Worm (Caenorhabditis elegans) whole organism, L1 larva: ENCODE measurements around the gene ttc-4.

Source experiments
- C34B4.2 ChIP-seq: sonication (generic microtip); optimal IDR thresholded peaks from 2 replicates; lab custom pipeline; 2017; ENCODE audit warnings: mild to moderate bottlenecking, missing genetic modification characterization, missing compliant biosample characterization
- F16B12.6 ChIP-seq: fragments of 150-350 bp; optimal IDR thresholded peaks from 2 replicates; lab custom pipeline; 2014; ENCODE audit warnings: missing biosample characterization, missing genetic modification characterization
- alr-1 ChIP-seq: fragments of 200-800 bp; sonication (Bioruptor generic); optimal IDR thresholded peaks from 2 replicates; lab custom pipeline; 2018; ENCODE audit warnings: borderline replicate concordance, mild to moderate bottlenecking, missing genetic modification characterization, missing compliant biosample characterization
- blmp-1 ChIP-seq: fragments of 150-350 bp; optimal IDR thresholded peaks from 2 replicates; lab custom pipeline; 2014; ENCODE audit warnings: missing biosample characterization, missing genetic modification characterization
- ceh-8 ChIP-seq: fragments of 200-800 bp; sonication (Bioruptor generic); optimal IDR thresholded peaks from 2 replicates; lab custom pipeline; 2018; ENCODE audit warnings: mild to moderate bottlenecking, missing genetic modification characterization, moderate library complexity, missing compliant biosample characterization
- ceh-82 ChIP-seq, 3 experiments: fragments of 150-350 bp in 1 of 3; sonication (generic microtip) in 2 of 3; optimal IDR thresholded peaks; 2 replicates each; lab custom pipeline; 2014 to 2017; ENCODE audit warnings: missing biosample characterization in 3 of 3, missing genetic modification characterization in 3 of 3
- ceh-88 ChIP-seq: fragments of 200-800 bp; sonication (Bioruptor generic); IDR thresholded peaks from 2 replicates; pipeline ENCODE4 v1.3.6; 2022; ENCODE audit warnings: missing genetic modification characterization, missing compliant biosample characterization
- dpl-1 ChIP-seq, 3 experiments: fragments of 150-350 bp in 2 of 3; sonication (generic microtip) in 1 of 3; optimal IDR thresholded peaks; 2 replicates each; lab custom pipeline; 2014 to 2017; ENCODE audit warnings: missing biosample characterization in 3 of 3, missing genetic modification characterization in 3 of 3, missing genetic modification reagents in 3 of 3
- efl-1 ChIP-seq, 4 experiments: fragments of 150-350 bp; optimal IDR thresholded peaks in 3 of 4; peaks in 1 of 4; 1 replicate in 1 of 4; 2 replicates in 3 of 4; lab custom pipeline; 2014; ENCODE audit warnings: missing biosample characterization in 2 of 4, missing genetic modification characterization in 2 of 4, missing genetic modification reagents in 2 of 4
- elt-2 ChIP-seq: sonication (generic microtip); optimal IDR thresholded peaks from 2 replicates; lab custom pipeline; 2016; ENCODE audit warnings: missing genetic modification characterization, mild to moderate bottlenecking, inconsistent platforms, missing compliant biosample characterization, missing genetic modification reagents
- elt-3 ChIP-seq, 6 experiments: fragments of 150-350 bp in 1 of 6; sonication (generic microtip); optimal IDR thresholded peaks; 2 replicates each; lab custom pipeline; 2017 to 2018; ENCODE audit warnings: missing biosample characterization in 6 of 6, missing genetic modification characterization in 6 of 6, inconsistent platforms in 1 of 6
- fkh-10 ChIP-seq: sonication (generic microtip); optimal IDR thresholded peaks from 2 replicates; lab custom pipeline; 2017; ENCODE audit warnings: missing biosample characterization, missing genetic modification reagents, missing genetic modification characterization
- fkh-8 ChIP-seq: sonication (generic microtip); optimal IDR thresholded peaks from 2 replicates; lab custom pipeline; 2016; ENCODE audit warnings: mild to moderate bottlenecking, missing genetic modification characterization, missing compliant biosample characterization
- grh-1 ChIP-seq: fragments of 200-800 bp; sonication (Bioruptor generic); IDR thresholded peaks from 2 replicates; pipeline ENCODE4 v1.3.6; 2022; ENCODE audit warnings: missing genetic modification reagents, missing genetic modification characterization, missing compliant biosample characterization
- jun-1 ChIP-seq: fragments of 150-350 bp; optimal IDR thresholded peaks from 2 replicates; lab custom pipeline; 2014; ENCODE audit warnings: missing biosample characterization, missing genetic modification reagents, missing genetic modification characterization
- lin-15B ChIP-seq: fragments of 150-350 bp; sonication (generic microtip); optimal IDR thresholded peaks from 3 replicates; lab custom pipeline; 2014; ENCODE audit warnings: missing biosample characterization, missing genetic modification characterization
- lin-35 ChIP-seq, 2 experiments: fragments of 150-350 bp; optimal IDR thresholded peaks; 2 replicates each; lab custom pipeline; 2014; ENCODE audit warnings: missing biosample characterization in 2 of 2, missing genetic modification characterization in 2 of 2, missing genetic modification reagents in 2 of 2
- lir-3 ChIP-seq: sonication (generic microtip); optimal IDR thresholded peaks from 2 replicates; lab custom pipeline; 2016; ENCODE audit warnings: mild to moderate bottlenecking, missing genetic modification characterization, moderate library complexity, missing compliant biosample characterization; ENCODE audit not compliant: poor library complexity
- mab-9 ChIP-seq: fragments of 200-800 bp; sonication (Bioruptor generic); IDR thresholded peaks from 2 replicates; pipeline ENCODE4 v1.3.6; 2022; ENCODE audit warnings: missing genetic modification reagents, missing genetic modification characterization, missing compliant biosample characterization
- mef-2 ChIP-seq: fragments of 150-350 bp; optimal IDR thresholded peaks from 2 replicates; lab custom pipeline; 2014; ENCODE audit warnings: missing biosample characterization, missing genetic modification characterization
- nhr-11 ChIP-seq: fragments of 150-350 bp; optimal IDR thresholded peaks from 2 replicates; lab custom pipeline; 2014; ENCODE audit warnings: missing biosample characterization, missing genetic modification characterization
- nhr-12 ChIP-seq: sonication (generic microtip); optimal IDR thresholded peaks from 2 replicates; lab custom pipeline; 2017; ENCODE audit warnings: missing biosample characterization, missing genetic modification characterization
- nhr-19 ChIP-seq: fragments of 200-800 bp; sonication (Bioruptor generic); conservative IDR thresholded peaks from 2 replicates; pipeline ENCODE4 v1.3.6; 2022; ENCODE audit warnings: missing genetic modification characterization, missing compliant biosample characterization
- nhr-20 ChIP-seq: sonication (generic microtip); optimal IDR thresholded peaks from 2 replicates; lab custom pipeline; 2016; ENCODE audit warnings: mild to moderate bottlenecking, missing genetic modification characterization, missing compliant biosample characterization
- nhr-237 ChIP-seq: fragments of 150-350 bp; optimal IDR thresholded peaks from 2 replicates; lab custom pipeline; 2014; ENCODE audit warnings: missing biosample characterization, missing genetic modification characterization
- nhr-71 ChIP-seq: sonication (generic microtip); optimal IDR thresholded peaks from 2 replicates; lab custom pipeline; 2016; ENCODE audit warnings: mild to moderate bottlenecking, missing genetic modification characterization, moderate library complexity, missing compliant biosample characterization
- nhr-77 ChIP-seq: fragments of 150-350 bp; optimal IDR thresholded peaks from 2 replicates; lab custom pipeline; 2014; ENCODE audit warnings: missing biosample characterization, missing genetic modification characterization
- nhr-85 ChIP-seq: sonication (generic microtip); peaks from one replicate; lab custom pipeline; 2016; ENCODE audit warnings: missing genetic modification characterization, inconsistent platforms, missing compliant biosample characterization
- nhr-90 ChIP-seq: sonication (generic microtip); optimal IDR thresholded peaks from 2 replicates; lab custom pipeline; 2016; ENCODE audit warnings: mild to moderate bottlenecking, missing genetic modification characterization, missing compliant biosample characterization; ENCODE audit not compliant: poor library complexity
- pag-3 ChIP-seq: sonication (generic microtip); optimal IDR thresholded peaks from 2 replicates; lab custom pipeline; 2017; ENCODE audit warnings: missing genetic modification characterization, mild to moderate bottlenecking, missing compliant biosample characterization, antibody characterized with exemption, borderline replicate concordance; ENCODE audit not compliant: insufficient read depth
- skn-1 ChIP-seq: fragments of 150-350 bp; optimal IDR thresholded peaks from 2 replicates; lab custom pipeline; 2014; ENCODE audit warnings: missing biosample characterization, missing genetic modification characterization
- snpc-4 ChIP-seq: fragments of 150-350 bp; optimal IDR thresholded peaks from 2 replicates; lab custom pipeline; 2014; ENCODE audit warnings: missing biosample characterization, missing genetic modification characterization
- sox-4 ChIP-seq: sonication (generic microtip); optimal IDR thresholded peaks from 2 replicates; lab custom pipeline; 2016; ENCODE audit warnings: missing genetic modification characterization, missing compliant biosample characterization
- sptf-1 ChIP-seq: fragments of 150-350 bp; optimal IDR thresholded peaks from 2 replicates; lab custom pipeline; 2014; ENCODE audit warnings: missing biosample characterization, missing genetic modification characterization
- swsn-7 ChIP-seq: sonication (generic microtip); optimal IDR thresholded peaks from 2 replicates; lab custom pipeline; 2016; ENCODE audit warnings: missing genetic modification characterization, missing compliant biosample characterization
- tbx-2 ChIP-seq: sonication (generic microtip); optimal IDR thresholded peaks from 2 replicates; lab custom pipeline; 2016; ENCODE audit warnings: missing genetic modification characterization, missing compliant biosample characterization
- zip-4 ChIP-seq: fragments of 200-800 bp; sonication (Bioruptor generic); optimal IDR thresholded peaks from 2 replicates; lab custom pipeline; 2018; ENCODE audit warnings: mild to moderate bottlenecking, missing genetic modification characterization, moderate library complexity, missing compliant biosample characterization
- ztf-11 ChIP-seq, 2 experiments: sonication (generic microtip); optimal IDR thresholded peaks; 2 replicates each; lab custom pipeline; 2016 to 2017; ENCODE audit warnings: missing genetic modification characterization in 2 of 2, missing biosample characterization in 1 of 2, missing compliant biosample characterization in 1 of 2
- ztf-4 ChIP-seq: fragments of 150-350 bp; optimal IDR thresholded peaks from 2 replicates; lab custom pipeline; 2014; ENCODE audit warnings: missing biosample characterization, missing genetic modification characterization

The ttc-4 gene

DNA sequence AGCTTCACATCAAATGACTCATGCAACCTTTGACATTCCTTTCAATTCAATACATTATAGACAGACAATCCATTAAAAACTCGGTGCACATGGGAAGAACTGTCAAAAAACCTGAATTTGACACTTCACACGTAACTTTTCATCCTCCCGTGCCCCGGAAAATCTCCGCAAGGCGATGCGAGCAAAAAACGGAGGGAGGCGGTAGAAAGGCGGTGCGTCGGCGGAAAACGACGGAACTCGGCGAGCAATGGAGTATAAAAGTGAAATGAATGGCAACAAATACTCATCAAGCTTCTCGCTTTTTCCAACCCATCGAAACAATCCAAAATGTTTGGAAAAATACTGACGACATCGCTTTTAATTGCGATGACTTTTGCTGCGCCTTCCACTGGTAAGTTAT, 16.5 kb upstream of the ttc-4 start, which contains the start of gene T25E4.1:
TSS of gene T25E4.1 (plus strand) at position 301 of the 400 bp plus-strand sequence.
- TF ChIP-seq alr-1 (tag; lab: Kevin White, UChicago) = no peak
- no peak for TF ChIP-seq snpc-4 (tag; lab: Kevin White, UChicago)
- no peak for TF ChIP-seq mef-2
- no peak for TF ChIP-seq nhr-12 (tag; lab: Kevin White, UChicago)
- TF ChIP-seq sox-4 = no peak
- no peak for TF ChIP-seq nhr-90 (tag; lab: Kevin White, UChicago)
- TF ChIP-seq nhr-71 (tag; lab: Kevin White, UChicago) = no peak
- TF ChIP-seq zip-4 (GFP tag; lab: Kevin White, UChicago) = no peak
- no peak for TF ChIP-seq F16B12.6 (tag; lab: Kevin White, UChicago)

DNA sequence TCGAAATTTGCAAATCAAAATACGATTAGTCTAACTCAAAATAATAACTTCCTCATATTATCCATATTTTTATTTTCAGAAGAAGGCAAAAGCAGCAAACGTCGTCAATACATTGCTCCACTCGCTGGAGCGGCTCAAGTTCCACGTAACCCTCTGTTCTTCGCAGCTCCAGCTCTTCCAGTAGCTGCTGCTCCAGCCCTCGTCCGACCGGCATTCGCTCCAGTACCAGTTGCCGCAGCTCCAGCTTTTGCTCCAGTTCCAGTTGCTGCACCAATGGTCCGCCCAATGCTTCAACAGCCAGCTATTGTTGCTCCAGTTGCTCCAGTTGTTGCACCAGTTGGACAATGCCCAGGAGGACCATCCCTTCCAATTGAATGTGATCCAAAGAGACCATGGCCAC, 15.8 kb upstream of the ttc-4 start:
- TF ChIP-seq tbx-2 (tag; lab: Kevin White, UChicago) = no peak
- no peak for TF ChIP-seq skn-1 (tag; lab: Kevin White, UChicago)
- no peak for TF ChIP-seq fkh-8 (tag; lab: Kevin White, UChicago)
- TF ChIP-seq ztf-4 (tag; lab: Kevin White, UChicago) = no peak
- no peak for TF ChIP-seq ceh-8 (GFP tag; lab: Kevin White, UChicago)
- no peak for TF ChIP-seq fkh-10 (GFP tag; lab: Kevin White, UChicago)
- no peak for TF ChIP-seq nhr-20 (tag; lab: Kevin White, UChicago)
- no peak for TF ChIP-seq jun-1
- no peak for TF ChIP-seq snpc-4 (tag; lab: Kevin White, UChicago)

DNA sequence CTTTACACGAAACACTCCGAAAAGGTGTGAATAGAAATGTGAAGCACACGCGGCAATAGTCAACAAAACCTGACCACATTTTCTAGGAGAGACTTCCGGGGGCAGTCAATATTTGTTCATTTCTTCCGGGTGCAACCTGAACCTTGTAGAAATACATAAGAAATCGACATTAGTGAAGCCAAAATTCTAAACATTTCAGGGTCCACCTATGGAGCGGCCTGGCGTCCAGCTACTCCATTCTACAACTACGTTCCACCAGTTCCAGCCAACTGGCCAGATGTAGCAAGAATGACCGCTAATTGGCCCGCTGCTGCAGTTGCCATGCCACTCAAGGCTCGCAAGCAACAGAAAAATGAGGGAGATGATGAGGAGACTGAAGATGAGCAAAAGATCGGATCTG, 15.3 kb upstream of the ttc-4 start:
- TF ChIP-seq ceh-88 (GFP tag; lab: Robert Waterston, UW) = no peak
- TF ChIP-seq elt-3 (tag; optimal IDR thresholded peaks at IDR 0.05; lab: Kevin White, UChicago) = no peak
- TF ChIP-seq dpl-1 (GFP tag; optimal IDR thresholded peaks at IDR 0.05; lab: Kevin White, UChicago) = no peak
- TF ChIP-seq nhr-85 (tag; lab: Kevin White, UChicago) = no peak
- TF ChIP-seq F16B12.6 (tag; lab: Kevin White, UChicago) = no peak
- no peak for TF ChIP-seq nhr-237
- TF ChIP-seq ztf-11 (tag; optimal IDR thresholded peaks at IDR 0.05; lab: Kevin White, UChicago) = no peak
- no peak for TF ChIP-seq sptf-1 (tag; lab: Kevin White, UChicago)
- TF ChIP-seq nhr-11 (tag; lab: Kevin White, UChicago) = no peak
- no peak for TF ChIP-seq nhr-12 (tag; lab: Kevin White, UChicago)
- no peak for TF ChIP-seq lir-3 (tag; lab: Kevin White, UChicago)
- no peak for TF ChIP-seq nhr-19 (GFP tag; lab: Robert Waterston, UW)
- TF ChIP-seq efl-1 (optimal IDR thresholded peaks at IDR 0.05; lab: Kevin White, UChicago) = no peak
- no peak for TF ChIP-seq efl-1 (GFP tag; optimal IDR thresholded peaks at IDR 0.05 in 1 of 2; lab: Kevin White, UChicago)
- no peak for TF ChIP-seq swsn-7 (tag; lab: Kevin White, UChicago)
- TF ChIP-seq snpc-4 (tag; lab: Kevin White, UChicago) = no peak
- TF ChIP-seq mab-9 (GFP tag; lab: Robert Waterston, UW) = no peak

DNA sequence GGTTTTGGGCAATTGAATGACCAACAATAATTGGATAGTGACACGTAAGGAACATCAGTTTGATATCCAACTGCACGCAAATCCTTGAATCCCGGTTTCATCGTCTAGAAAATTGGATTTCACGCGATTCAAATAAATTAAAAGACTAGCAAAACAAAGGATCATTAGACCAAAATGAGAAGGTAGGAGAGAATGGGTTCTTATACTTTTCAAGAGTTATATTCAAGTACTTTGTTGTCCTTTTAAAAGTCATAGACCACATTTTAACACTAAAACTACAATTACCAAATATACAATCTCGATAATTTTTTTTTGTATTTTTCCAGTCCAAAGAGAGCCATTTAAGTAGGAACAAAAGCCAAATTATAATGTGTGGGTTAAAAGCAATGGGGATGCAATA, 12.2 kb upstream of the ttc-4 start, which contains the start of gene T25E4.2:
TSS of gene T25E4.2 (minus strand) at position 101 of the 400 bp plus-strand sequence.
- no peak for TF ChIP-seq pag-3 (tag; lab: Kevin White, UChicago)
- no peak for TF ChIP-seq elt-2 (tag; lab: Kevin White, UChicago)
- no peak for TF ChIP-seq C34B4.2
- TF ChIP-seq mab-9 (GFP tag; lab: Robert Waterston, UW) = no peak
- no peak for TF ChIP-seq nhr-90 (tag; lab: Kevin White, UChicago)
- no peak for TF ChIP-seq lin-35 (GFP tag; optimal IDR thresholded peaks at IDR 0.05; lab: Kevin White, UChicago)
- no peak for TF ChIP-seq nhr-71 (tag; lab: Kevin White, UChicago)
- no peak for TF ChIP-seq ceh-82 (tag; optimal IDR thresholded peaks at IDR 0.05; lab: Kevin White, UChicago)
- no peak for TF ChIP-seq ztf-4 (tag; lab: Kevin White, UChicago)
- TF ChIP-seq blmp-1 (tag; lab: Kevin White, UChicago) = no peak
- no peak for TF ChIP-seq nhr-77
- TF ChIP-seq grh-1 = no peak
- no peak for TF ChIP-seq efl-1 (optimal IDR thresholded peaks at IDR 0.05; lab: Kevin White, UChicago)
- no peak for TF ChIP-seq efl-1 (GFP tag; optimal IDR thresholded peaks at IDR 0.05 in 1 of 2; lab: Kevin White, UChicago)
- no peak for TF ChIP-seq lin-15B (tag; lab: Kevin White, UChicago)
